Worm (Caenorhabditis elegans) whole organism, mixed stage, embryonic: ENCODE results near the gene fbxb-10.

Experiments used
- ceh-83 ChIP-seq: fragments of 200-800 bp; sonication (Bioruptor generic); optimal IDR thresholded peaks from 2 replicates; lab custom pipeline; 2018; ENCODE audit warnings: mild to moderate bottlenecking, missing genetic modification characterization, missing compliant biosample characterization
- ces-1 ChIP-seq: fragments of 150-350 bp; optimal IDR thresholded peaks from 2 replicates; lab custom pipeline; 2014; ENCODE audit warnings: missing biosample characterization, missing genetic modification reagents, missing genetic modification characterization
- cnd-1 ChIP-seq: fragments of 200-800 bp; sonication (Bioruptor generic); optimal IDR thresholded peaks from 2 replicates; lab custom pipeline; 2018; ENCODE audit warnings: mild to moderate bottlenecking, missing genetic modification characterization, missing compliant biosample characterization
- elt-1 ChIP-seq: sonication (generic microtip); optimal IDR thresholded peaks from 2 replicates; lab custom pipeline; 2017; ENCODE audit warnings: missing genetic modification characterization, mild to moderate bottlenecking, missing compliant biosample characterization, antibody characterized with exemption, moderate library complexity, borderline replicate concordance; ENCODE audit not compliant: insufficient read depth
- flh-1 ChIP-seq: fragments of 200-800 bp; sonication (Bioruptor generic); optimal IDR thresholded peaks from 2 replicates; lab custom pipeline; 2018; ENCODE audit warnings: mild to moderate bottlenecking, missing genetic modification characterization, moderate library complexity, missing compliant biosample characterization
- ham-2 ChIP-seq: fragments of 200-800 bp; sonication (Bioruptor generic); optimal IDR thresholded peaks from 2 replicates; lab custom pipeline; 2018; ENCODE audit warnings: mild to moderate bottlenecking, missing genetic modification characterization, missing compliant biosample characterization
- mab-5 ChIP-seq: fragments of 150-350 bp; optimal IDR thresholded peaks from 2 replicates; lab custom pipeline; 2014; ENCODE audit warnings: missing biosample characterization, missing genetic modification characterization
- nhr-12 ChIP-seq: fragments of 150-350 bp; optimal IDR thresholded peaks from 2 replicates; lab custom pipeline; 2014; ENCODE audit warnings: missing biosample characterization, missing genetic modification characterization
- nhr-237 ChIP-seq: fragments of 150-350 bp; optimal IDR thresholded peaks from 2 replicates; lab custom pipeline; 2014; ENCODE audit warnings: missing biosample characterization, missing genetic modification characterization
- snpc-4 ChIP-seq: fragments of 150-350 bp; optimal IDR thresholded peaks from 2 replicates; lab custom pipeline; 2014; ENCODE audit warnings: missing biosample characterization, missing genetic modification characterization
- unc-62 ChIP-seq: fragments of 150-350 bp; optimal IDR thresholded peaks from 2 replicates; lab custom pipeline; 2014; ENCODE audit warnings: missing biosample characterization, missing genetic modification reagents, missing genetic modification characterization

DNA sequence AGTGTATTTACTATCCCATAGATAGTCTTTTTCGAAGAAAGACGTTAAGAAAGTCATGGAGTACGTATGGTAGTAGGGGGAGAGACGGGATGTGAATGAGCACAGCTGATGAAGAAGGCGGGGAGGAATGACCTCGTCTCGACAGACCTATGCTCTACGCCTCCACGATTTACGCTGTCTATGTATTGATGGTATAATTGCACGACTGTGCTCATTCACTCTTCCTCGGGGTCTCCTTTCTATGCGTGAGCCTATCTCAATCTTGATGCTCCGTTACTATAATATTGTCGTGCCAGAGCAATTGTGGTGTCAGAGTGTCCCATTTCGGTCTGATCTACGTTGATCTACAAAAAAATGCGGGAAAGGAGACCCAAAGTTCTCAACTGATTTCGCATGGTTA is 32.0 kb downstream of the fbxb-10 start, which contains the start of gene C08F1.10:
- TF ChIP-seq ceh-83 (no peak), nhr-237 (tag; lab: Kevin White, UChicago) (no peak), mab-5 (tag; lab: Kevin White, UChicago) (no peak), elt-1 (no peak), ham-2 (GFP tag; lab: Kevin White, UChicago) (no peak), cnd-1 (tag; lab: Kevin White, UChicago) (no peak), flh-1 (GFP tag; lab: Kevin White, UChicago) (no peak), ces-1 (GFP tag; lab: Kevin White, UChicago) (no peak), unc-62 (no peak), nhr-12 (tag; lab: Kevin White, UChicago) (no peak), snpc-4 (tag; lab: Kevin White, UChicago) (no peak)
